Worm (Caenorhabditis elegans) whole organism, young adult: Measurements from ENCODE around the gene cyp-32B1.

Experiments
- egrh-3 ChIP-seq: fragments of 200-800 bp; sonication (Bioruptor generic); IDR thresholded peaks from 2 replicates; pipeline ENCODE4 v1.3.6; 2022; ENCODE audit warnings: missing genetic modification reagents, missing genetic modification characterization, missing compliant biosample characterization
- nfya-1 ChIP-seq: sonication (generic microtip); optimal IDR thresholded peaks from 2 replicates; lab custom pipeline; 2017; ENCODE audit warnings: antibody characterized with exemption, missing compliant biosample characterization, missing genetic modification characterization, borderline replicate concordance; ENCODE audit not compliant: insufficient read depth
- nhr-179 ChIP-seq: sonication (generic microtip); optimal IDR thresholded peaks from 2 replicates; lab custom pipeline; 2016; ENCODE audit warnings: mild to moderate bottlenecking, missing genetic modification characterization, missing compliant biosample characterization
- pbrm-1 ChIP-seq: fragments of 200-800 bp; sonication (Bioruptor generic); IDR thresholded peaks from 2 replicates; pipeline ENCODE4 v1.3.6; 2022; ENCODE audit warnings: missing genetic modification reagents, missing genetic modification characterization, missing compliant biosample characterization
- snpc-3.4 ChIP-seq: sonication (generic microtip); optimal IDR thresholded peaks from 2 replicates; lab custom pipeline; 2017; ENCODE audit warnings: missing genetic modification characterization, mild to moderate bottlenecking, missing compliant biosample characterization, antibody characterized with exemption, moderate library complexity, missing genotype, missing genetic modification reagents
- ztf-3 ChIP-seq: fragments of 200-800 bp; sonication (Bioruptor generic); optimal IDR thresholded peaks from 2 replicates; lab custom pipeline; 2018; ENCODE audit warnings: mild to moderate bottlenecking, missing genetic modification characterization, missing compliant biosample characterization

DNA sequence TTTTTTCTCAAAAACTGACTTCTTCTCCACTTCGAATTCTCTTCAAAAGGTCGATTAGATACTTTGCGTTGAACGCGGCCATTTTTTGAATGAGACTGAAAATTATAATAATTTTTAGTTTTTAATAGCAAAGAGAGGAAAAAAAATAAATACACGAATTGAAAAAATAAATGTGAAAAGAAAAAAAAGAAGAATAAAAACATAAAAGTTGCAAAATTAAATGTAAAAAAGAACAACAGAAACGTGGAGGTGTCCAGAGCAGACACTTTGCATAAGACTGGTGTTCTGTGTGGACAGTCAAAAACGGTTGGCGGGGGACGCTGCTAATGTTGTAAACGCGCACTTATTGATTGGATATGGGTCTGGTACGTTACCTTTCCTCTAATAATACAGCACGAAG lies 41.9 kb downstream of the cyp-32B1 start, which contains the start of gene C45H4.14:
- no peak for TF ChIP-seq pbrm-1
- TF ChIP-seq nfya-1 (tag; lab: Kevin White, UChicago): no peak
- no peak for TF ChIP-seq ztf-3 (GFP tag; lab: Kevin White, UChicago)
- TF ChIP-seq snpc-3.4 (tag; lab: Kevin White, UChicago): no peak
- TF ChIP-seq egrh-3 (GFP tag; lab: Robert Waterston, UW): no peak
- TF ChIP-seq nhr-179 (tag; lab: Kevin White, UChicago): no peak
